Fruit fly (Drosophila melanogaster) whole organism, pupa: ENCODE data around the gene Ndc1.

Experiments used
- CG12605 ChIP-seq: fragments of 200-800 bp; sonication (Bioruptor generic); IDR thresholded peaks from 2 replicates; pipeline ENCODE4 v1.3.6; 2022; ENCODE audit warnings: missing biosample characterization, missing genetic modification characterization
- CG17806 ChIP-seq: fragments of 200-800 bp; sonication (Bioruptor generic); optimal IDR thresholded peaks from 2 replicates; lab custom pipeline; 2018; ENCODE audit warnings: missing biosample characterization, mild to moderate bottlenecking, missing genetic modification characterization, moderate library complexity
- CG32121 ChIP-seq: fragments of 200-800 bp; sonication (Bioruptor generic); IDR thresholded peaks from 2 replicates; pipeline ENCODE4 v1.3.6; 2022; ENCODE audit warnings: missing biosample characterization, missing genetic modification characterization
- CG34367 ChIP-seq: fragments of 200-800 bp; sonication (Bioruptor generic); optimal IDR thresholded peaks from 2 replicates; lab custom pipeline; 2018; ENCODE audit warnings: missing biosample characterization, mild to moderate bottlenecking, missing genetic modification characterization
- D1 ChIP-seq: fragments of 200-800 bp; sonication (Bioruptor generic); optimal IDR thresholded peaks from 2 replicates; lab custom pipeline; 2018; ENCODE audit warnings: missing biosample characterization, mild to moderate bottlenecking, missing genetic modification characterization, moderate library complexity
- EcR ChIP-seq: fragments of 200-800 bp; sonication (Bioruptor generic); optimal IDR thresholded peaks from 3 replicates; lab custom pipeline; 2019; ENCODE audit warnings: missing biosample characterization, missing genetic modification characterization, mild to moderate bottlenecking, moderate library complexity, missing genetic modification reagents
- Ets98B ChIP-seq: fragments of 200-800 bp; sonication (Bioruptor generic); IDR thresholded peaks from 2 replicates; pipeline ENCODE4 v1.3.6; 2022; ENCODE audit warnings: missing biosample characterization, missing genetic modification characterization
- Snoo ChIP-seq: fragments of 200-800 bp; sonication (Bioruptor generic); optimal IDR thresholded peaks from 3 replicates; lab custom pipeline; 2017; ENCODE audit warnings: missing biosample characterization, mild to moderate bottlenecking, missing genetic modification characterization, inconsistent platforms

- no peak for TF ChIP-seq Ets98B (GFP tag; lab: Robert Waterston, UW)
- TF ChIP-seq D1 (tag; lab: Kevin White, UChicago) = no peak
- no peak for TF ChIP-seq CG12605 (GFP tag; lab: Robert Waterston, UW)
- TF ChIP-seq CG17806 (tag; lab: Kevin White, UChicago) = no peak
- TF ChIP-seq Snoo = no peak
- TF ChIP-seq CG32121 (GFP tag; lab: Robert Waterston, UW) = no peak
- no peak for TF ChIP-seq EcR
- no peak for TF ChIP-seq CG34367 (tag; lab: Kevin White, UChicago)
These were observed 38.5 kb upstream of the Ndc1 start for dm6 chr3R:23885660-23886059.
